Fruit fly (Drosophila melanogaster) whole organism, embryonic: ENCODE results near the gene CG31249.
A peak's percentile ranks its signal among the peaks of the same experiment; 100 is the strongest.

Source experiments
- Ada2b ChIP-seq: fragments of 200-800 bp; sonication (Bioruptor generic); IDR thresholded peaks from 2 replicates; pipeline ENCODE4 v1.3.6; 2022; ENCODE audit warnings: missing biosample characterization, missing genetic modification characterization
- CG12299 ChIP-seq: fragments of 200-800 bp; sonication (Bioruptor generic); optimal IDR thresholded peaks from 2 replicates; lab custom pipeline; 2018; ENCODE audit warnings: missing biosample characterization, mild to moderate bottlenecking, missing genetic modification characterization
- CG13894 ChIP-seq: fragments of 200-800 bp; sonication (Bioruptor generic); optimal IDR thresholded peaks from 3 replicates; lab custom pipeline; 2018; ENCODE audit warnings: missing biosample characterization, mild to moderate bottlenecking, missing genetic modification characterization, moderate library complexity
- CG14965 ChIP-seq: fragments of 200-800 bp; sonication (Bioruptor generic); optimal IDR thresholded peaks from 2 replicates; lab custom pipeline; 2016; ENCODE audit warnings: missing biosample characterization, missing genetic modification characterization, borderline replicate concordance
- CG15601 ChIP-seq: fragments of 200-800 bp; sonication (Bioruptor generic); optimal IDR thresholded peaks from 3 replicates; lab custom pipeline; 2019; ENCODE audit warnings: missing biosample characterization, mild to moderate bottlenecking, missing genetic modification characterization, moderate library complexity
- CG1603 ChIP-seq: fragments of 200-800 bp; sonication (Bioruptor generic); optimal IDR thresholded peaks from 2 replicates; lab custom pipeline; 2019; ENCODE audit warnings: missing biosample characterization, mild to moderate bottlenecking, missing genetic modification characterization, moderate library complexity
- CG16815 ChIP-seq: fragments of 200-800 bp; sonication (Bioruptor generic); optimal IDR thresholded peaks from 3 replicates; lab custom pipeline; 2017; ENCODE audit warnings: missing biosample characterization, mild to moderate bottlenecking, missing genetic modification characterization
- CG17328 ChIP-seq: fragments of 200-800 bp; sonication (Bioruptor generic); IDR thresholded peaks from 2 replicates; pipeline ENCODE4 v1.3.6; 2022; ENCODE audit warnings: missing biosample characterization, missing genetic modification characterization
- CG17361 ChIP-seq: fragments of 200-800 bp; sonication (Bioruptor generic); IDR thresholded peaks from 3 replicates; pipeline ENCODE4 v1.3.6; 2022; ENCODE audit warnings: missing biosample characterization, missing genetic modification characterization
- CG18262 ChIP-seq: fragments of 200-800 bp; optimal IDR thresholded peaks from 3 replicates; lab custom pipeline; 2019; ENCODE audit warnings: missing biosample characterization, mild to moderate bottlenecking, missing genetic modification characterization, moderate library complexity
- CG30431 ChIP-seq: fragments of 200-800 bp; sonication (Bioruptor generic); optimal IDR thresholded peaks from 2 replicates; lab custom pipeline; 2017; ENCODE audit warnings: missing biosample characterization, missing genetic modification characterization
- CG32772 ChIP-seq: fragments of 200-800 bp; sonication (Bioruptor generic); IDR thresholded peaks from 2 replicates; pipeline ENCODE4 v1.3.6; 2022; ENCODE audit warnings: missing biosample characterization, missing genetic modification characterization
- CG33213 ChIP-seq: fragments of 200-800 bp; sonication (Bioruptor generic); optimal IDR thresholded peaks from 3 replicates; lab custom pipeline; 2016; ENCODE audit warnings: missing biosample characterization, missing genetic modification characterization
- CG3995 ChIP-seq: fragments of 200-800 bp; sonication (Bioruptor generic); optimal IDR thresholded peaks from 3 replicates; lab custom pipeline; 2016; ENCODE audit warnings: missing biosample characterization, missing genetic modification characterization
- CG6175 ChIP-seq: fragments of 200-800 bp; sonication (Bioruptor generic); IDR thresholded peaks from 3 replicates; pipeline ENCODE4 v1.3.6; 2022; ENCODE audit warnings: missing biosample characterization, missing genetic modification characterization
- CG6654 ChIP-seq: fragments of 200-800 bp; sonication (Bioruptor generic); optimal IDR thresholded peaks from 2 replicates; lab custom pipeline; 2017; ENCODE audit warnings: missing biosample characterization, mild to moderate bottlenecking, missing genetic modification characterization
- CG7928 ChIP-seq: fragments of 200-800 bp; sonication (Bioruptor generic); optimal IDR thresholded peaks from 2 replicates; lab custom pipeline; 2017; ENCODE audit warnings: missing biosample characterization, mild to moderate bottlenecking, missing genetic modification characterization
- CG7987 ChIP-seq: fragments of 200-800 bp; sonication (Bioruptor generic); optimal IDR thresholded peaks from 2 replicates; lab custom pipeline; 2018; ENCODE audit warnings: missing biosample characterization, mild to moderate bottlenecking, missing genetic modification characterization, moderate library complexity
- CG8281 ChIP-seq: fragments of 200-800 bp; sonication (Bioruptor generic); optimal IDR thresholded peaks from 2 replicates; lab custom pipeline; 2018; ENCODE audit warnings: missing biosample characterization, mild to moderate bottlenecking, missing genetic modification characterization, moderate library complexity
- CG8924 ChIP-seq: fragments of 200-800 bp; optimal IDR thresholded peaks from 3 replicates; lab custom pipeline; 2019; ENCODE audit warnings: missing biosample characterization, mild to moderate bottlenecking, missing genetic modification characterization, moderate library complexity
- CrebB ChIP-seq: fragments of 200-800 bp; sonication (Bioruptor generic); optimal IDR thresholded peaks from 3 replicates; lab custom pipeline; 2018; ENCODE audit warnings: missing biosample characterization, mild to moderate bottlenecking, missing genetic modification characterization
- Deaf1 ChIP-seq: fragments of 200-800 bp; optimal IDR thresholded peaks from 3 replicates; lab custom pipeline; 2019; ENCODE audit warnings: missing biosample characterization, mild to moderate bottlenecking, missing genetic modification characterization, moderate library complexity
- Dip3 ChIP-seq: fragments of 200-800 bp; sonication (Bioruptor generic); optimal IDR thresholded peaks from 3 replicates; lab custom pipeline; 2016; ENCODE audit warnings: missing biosample characterization, missing genetic modification characterization
- Dll ChIP-seq: fragments of 200-800 bp; sonication (Bioruptor generic); IDR thresholded peaks from 4 replicates; pipeline ENCODE4 v1.3.6; 2022; ENCODE audit warnings: missing biosample characterization, missing genetic modification characterization; ENCODE audit not compliant: partially characterized antibody
- E2f1 ChIP-seq: fragments of 200-800 bp; sonication (Bioruptor generic); IDR thresholded peaks from 2 replicates; pipeline ENCODE4 v1.3.6; 2022; ENCODE audit warnings: missing biosample characterization, missing genetic modification characterization
- HLH3B ChIP-seq: fragments of 200-800 bp; sonication (Bioruptor generic); IDR thresholded peaks from 2 replicates; pipeline ENCODE4 v1.3.6; 2022; ENCODE audit warnings: missing biosample characterization, missing genetic modification characterization
- HLH54F ChIP-seq: fragments of 200-800 bp; sonication (Bioruptor generic); optimal IDR thresholded peaks from 3 replicates; lab custom pipeline; 2016; ENCODE audit warnings: missing biosample characterization, missing genetic modification characterization
- Med ChIP-seq: fragments of 200-800 bp; sonication (Bioruptor generic); peaks from one replicate; lab custom pipeline; 2016; ENCODE audit warnings: missing biosample characterization, missing genetic modification characterization, mild to moderate bottlenecking, inconsistent platforms, moderate library complexity
- NC2α ChIP-seq: fragments of 200-800 bp; sonication (Bioruptor generic); optimal IDR thresholded peaks from 2 replicates; lab custom pipeline; 2016; ENCODE audit warnings: missing biosample characterization, missing genetic modification characterization
- Nf-YC ChIP-seq: fragments of 200-800 bp; optimal IDR thresholded peaks from 3 replicates; lab custom pipeline; 2019; ENCODE audit warnings: missing biosample characterization, mild to moderate bottlenecking, missing genetic modification characterization, moderate library complexity
- Oaz ChIP-seq: fragments of 200-800 bp; sonication (Bioruptor generic); IDR thresholded peaks from 2 replicates; pipeline ENCODE4 v1.3.6; 2022; ENCODE audit warnings: missing biosample characterization, missing genetic modification characterization
- Opbp ChIP-seq: fragments of 200-800 bp; sonication (Bioruptor generic); IDR thresholded peaks from 3 replicates; pipeline ENCODE4 v1.3.6; 2022; ENCODE audit warnings: missing biosample characterization, missing genetic modification characterization; ENCODE audit not compliant: partially characterized antibody
- Optix ChIP-seq: fragments of 200-800 bp; sonication (Bioruptor generic); IDR thresholded peaks from 3 replicates; pipeline ENCODE4 v1.3.6; 2022; ENCODE audit warnings: missing biosample characterization, missing genetic modification characterization
- Sry-δ ChIP-seq: fragments of 200-800 bp; sonication (Bioruptor generic); optimal IDR thresholded peaks from 2 replicates; lab custom pipeline; 2016; ENCODE audit warnings: missing biosample characterization, missing genetic modification characterization
- YL-1 ChIP-seq: fragments of 200-800 bp; sonication (Bioruptor generic); optimal IDR thresholded peaks from 3 replicates; lab custom pipeline; 2017; ENCODE audit warnings: missing biosample characterization, mild to moderate bottlenecking, missing genetic modification characterization
- btn ChIP-seq: fragments of 200-800 bp; sonication (Bioruptor generic); optimal IDR thresholded peaks from 2 replicates; lab custom pipeline; 2016; ENCODE audit warnings: missing biosample characterization, missing genetic modification characterization
- chn ChIP-seq: fragments of 200-800 bp; sonication (Bioruptor generic); optimal IDR thresholded peaks from 2 replicates; lab custom pipeline; 2016; ENCODE audit warnings: missing biosample characterization, missing genetic modification characterization
- ems ChIP-seq: fragments of 200-800 bp; sonication (Bioruptor generic); optimal IDR thresholded peaks from 3 replicates; lab custom pipeline; 2016; ENCODE audit warnings: missing biosample characterization, missing genetic modification characterization
- fd102C ChIP-seq: fragments of 200-800 bp; sonication (Bioruptor generic); optimal IDR thresholded peaks from 2 replicates; lab custom pipeline; 2018; ENCODE audit warnings: missing biosample characterization, mild to moderate bottlenecking, missing genetic modification characterization, moderate library complexity
- gem ChIP-seq: fragments of 200-800 bp; sonication (Bioruptor generic); optimal IDR thresholded peaks from 2 replicates; lab custom pipeline; 2019; ENCODE audit warnings: missing biosample characterization, mild to moderate bottlenecking, missing genetic modification characterization, moderate library complexity
- ind ChIP-seq: fragments of 200-800 bp; sonication (Bioruptor generic); optimal IDR thresholded peaks from 3 replicates; lab custom pipeline; 2016; ENCODE audit warnings: missing biosample characterization, missing genetic modification characterization
- kay ChIP-seq: fragments of 200-800 bp; sonication (Bioruptor generic); optimal IDR thresholded peaks from 2 replicates; lab custom pipeline; 2016; ENCODE audit warnings: missing biosample characterization, missing genetic modification characterization
- maf-S ChIP-seq: fragments of 200-800 bp; sonication (Bioruptor generic); optimal IDR thresholded peaks from 2 replicates; lab custom pipeline; 2016; ENCODE audit warnings: missing biosample characterization, missing genetic modification characterization
- psq ChIP-seq: fragments of 200-800 bp; sonication (Bioruptor generic); optimal IDR thresholded peaks from 2 replicates; lab custom pipeline; 2017; ENCODE audit warnings: missing biosample characterization, missing genetic modification characterization
- ro ChIP-seq: fragments of 200-800 bp; sonication (Bioruptor generic); IDR thresholded peaks from 2 replicates; pipeline ENCODE4 v1.3.6; 2022; ENCODE audit warnings: missing biosample characterization, missing genetic modification characterization
- scrt ChIP-seq: fragments of 200-800 bp; sonication (Bioruptor generic); optimal IDR thresholded peaks from 2 replicates; lab custom pipeline; 2018; ENCODE audit warnings: missing biosample characterization, mild to moderate bottlenecking, missing genetic modification characterization, moderate library complexity
- sens-2 ChIP-seq: fragments of 200-800 bp; sonication (Bioruptor generic); IDR thresholded peaks from 2 replicates; pipeline ENCODE4 v1.3.6; 2022; ENCODE audit warnings: missing biosample characterization, missing genetic modification characterization
- seq ChIP-seq: fragments of 200-800 bp; sonication (Bioruptor generic); IDR thresholded peaks from 2 replicates; pipeline ENCODE4 v1.3.6; 2022; ENCODE audit warnings: missing biosample characterization, missing genetic modification characterization
- shn ChIP-seq: fragments of 200-800 bp; sonication (Bioruptor generic); optimal IDR thresholded peaks from 3 replicates; lab custom pipeline; 2016; ENCODE audit warnings: missing biosample characterization, missing genetic modification characterization
- sima ChIP-seq: fragments of 200-800 bp; sonication (Bioruptor generic); optimal IDR thresholded peaks from 2 replicates; lab custom pipeline; 2016; ENCODE audit warnings: missing biosample characterization, missing genetic modification characterization
- sqz ChIP-seq: fragments of 200-800 bp; sonication (Bioruptor generic); optimal IDR thresholded peaks from 3 replicates; lab custom pipeline; 2018; ENCODE audit warnings: missing biosample characterization, mild to moderate bottlenecking, missing genetic modification characterization
- yki ChIP-seq: fragments of >200 bp; optimal IDR thresholded peaks from 3 replicates; lab custom pipeline; 2018

Gene CG31249

DNA sequence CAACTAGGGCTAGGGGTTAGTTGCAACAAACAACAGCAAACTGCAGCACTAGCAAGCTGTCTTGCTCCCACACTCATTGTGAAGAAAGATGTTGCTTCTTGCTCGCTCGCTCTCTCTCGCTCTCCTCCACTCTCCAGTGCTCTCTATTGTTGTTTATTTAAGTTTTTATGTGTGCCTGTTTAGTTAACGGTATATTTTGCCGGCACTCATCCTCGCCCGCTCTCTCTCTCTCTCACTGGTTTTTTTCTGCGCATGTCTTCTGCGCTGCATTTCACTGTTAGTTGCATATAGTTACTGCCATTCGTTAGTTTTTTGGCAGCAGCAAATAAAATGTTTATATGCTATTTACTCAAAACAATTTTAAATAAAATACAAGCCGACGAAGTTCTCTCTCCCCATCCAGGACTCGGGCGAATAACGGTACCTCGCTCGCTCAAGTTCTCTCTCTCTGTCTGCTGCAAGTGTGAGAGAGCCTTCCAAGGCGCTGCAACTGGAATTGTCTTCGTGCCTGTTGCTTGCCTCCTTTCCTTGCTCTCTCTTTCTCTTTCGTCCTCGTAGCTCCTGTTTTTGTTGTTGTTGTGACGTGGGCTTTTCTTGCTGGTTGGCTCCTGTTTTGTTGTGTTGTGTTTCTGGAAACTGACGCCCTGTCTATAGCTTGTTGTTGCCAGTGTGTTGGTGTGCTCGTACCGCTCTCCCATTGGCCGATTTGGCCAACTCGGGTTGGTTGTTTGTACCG is 20.6 kb downstream of the CG31249 start (continued):
- TF ChIP-seq maf-S (GFP tag; lab: Kevin White, UChicago) (no peak), CG18262 (no peak), CrebB (tag; lab: Kevin White, UChicago) (no peak), yki (lab: Kevin White, UChicago) (peak; percentile 72), CG30431 (GFP tag; lab: Kevin White, UChicago) (no peak), HLH3B (GFP tag; lab: Robert Waterston, UW) (no peak), shn (GFP tag; lab: Kevin White, UChicago) (no peak), Med (no peak), Oaz (GFP tag; lab: Robert Waterston, UW) (no peak), Nf-YC (tag; lab: Kevin White, UChicago) (peak; percentile 95), CG17328 (no peak), ro (GFP tag; lab: Robert Waterston, UW) (no peak), Optix (GFP tag; lab: Robert Waterston, UW) (no peak), CG3995 (GFP tag; lab: Kevin White, UChicago) (no peak), CG12299 (tag; lab: Kevin White, UChicago) (no peak), CG33213 (GFP tag; lab: Kevin White, UChicago) (no peak), CG15601 (tag; lab: Kevin White, UChicago) (no peak), Dip3 (GFP tag; lab: Kevin White, UChicago) (no peak), btn (GFP tag; lab: Kevin White, UChicago) (no peak), CG1603 (tag; lab: Kevin White, UChicago) (no peak), sima (no peak), CG8924 (tag; lab: Kevin White, UChicago) (peak; percentile 19), CG17361 (GFP tag; lab: Robert Waterston, UW) (no peak), CG13894 (tag; lab: Kevin White, UChicago) (no peak), sqz (GFP tag; lab: Kevin White, UChicago) (peak; percentile 27), CG16815 (no peak), sens-2 (no peak), Ada2b (GFP tag; lab: Robert Waterston, UW) (no peak), CG14965 (GFP tag; lab: Kevin White, UChicago) (no peak), psq (GFP tag; lab: Kevin White, UChicago) (no peak), Opbp (GFP tag; lab: Robert Waterston, UW) (no peak), HLH54F (GFP tag; lab: Kevin White, UChicago) (no peak), CG32772 (no peak), chn (GFP tag; lab: Kevin White, UChicago) (no peak), CG7928 (GFP tag; lab: Kevin White, UChicago) (no peak), fd102C (GFP tag; lab: Kevin White, UChicago) (no peak), Sry-δ (GFP tag; lab: Kevin White, UChicago) (no peak), seq (no peak), ems (GFP tag; lab: Kevin White, UChicago) (no peak), CG8281 (tag; lab: Kevin White, UChicago) (no peak), gem (no peak), scrt (GFP tag; lab: Kevin White, UChicago) (peak; percentile 93), ind (GFP tag; lab: Kevin White, UChicago) (no peak), CG6175 (no peak), NC2α (GFP tag; lab: Kevin White, UChicago) (no peak), CG6654 (GFP tag; lab: Kevin White, UChicago) (no peak), Deaf1 (tag; lab: Kevin White, UChicago) (peak; percentile 84), E2f1 (GFP tag; lab: Robert Waterston, UW) (no peak), YL-1 (no peak), kay (no peak), Dll (GFP tag; lab: Robert Waterston, UW) (no peak), CG7987 (GFP tag; lab: Kevin White, UChicago) (no peak)
